Worm (Caenorhabditis elegans) whole organism, mixed stage, embryonic: Measurements from ENCODE around the gene C29E4.14.

Source experiments
- ceh-43 ChIP-seq: fragments of 200-800 bp; sonication (Bioruptor generic); optimal IDR thresholded peaks from 2 replicates; lab custom pipeline; 2018; ENCODE audit warnings: mild to moderate bottlenecking, missing genetic modification characterization, moderate library complexity, missing compliant biosample characterization
- ceh-83 ChIP-seq: fragments of 200-800 bp; sonication (Bioruptor generic); optimal IDR thresholded peaks from 2 replicates; lab custom pipeline; 2018; ENCODE audit warnings: mild to moderate bottlenecking, missing genetic modification characterization, missing compliant biosample characterization
- elt-1 ChIP-seq: sonication (generic microtip); optimal IDR thresholded peaks from 2 replicates; lab custom pipeline; 2017; ENCODE audit warnings: missing genetic modification characterization, mild to moderate bottlenecking, missing compliant biosample characterization, antibody characterized with exemption, moderate library complexity, borderline replicate concordance; ENCODE audit not compliant: insufficient read depth
- hlh-1 ChIP-seq: fragments of 150-350 bp; optimal IDR thresholded peaks from 2 replicates; lab custom pipeline; 2014; ENCODE audit warnings: missing biosample characterization, missing genetic modification reagents, missing genetic modification characterization
- lsy-2 ChIP-seq: fragments of 150-350 bp; optimal IDR thresholded peaks from 2 replicates; lab custom pipeline; 2014; ENCODE audit warnings: missing biosample characterization, missing genetic modification characterization
- mls-2 ChIP-seq: sonication (generic microtip); optimal IDR thresholded peaks from 2 replicates; lab custom pipeline; 2016; ENCODE audit warnings: mild to moderate bottlenecking, missing genetic modification characterization, moderate library complexity, missing compliant biosample characterization
- nhr-12 ChIP-seq: fragments of 150-350 bp; optimal IDR thresholded peaks from 2 replicates; lab custom pipeline; 2014; ENCODE audit warnings: missing biosample characterization, missing genetic modification characterization
- nhr-28 ChIP-seq: fragments of 150-350 bp; optimal IDR thresholded peaks from 2 replicates; lab custom pipeline; 2014; ENCODE audit warnings: missing biosample characterization, missing genetic modification characterization
- pha-4 ChIP-seq: fragments of 150-350 bp; optimal IDR thresholded peaks from 2 replicates; lab custom pipeline; 2018; ENCODE audit warnings: missing biosample characterization, missing genetic modification reagents, missing genetic modification characterization
- snpc-4 ChIP-seq: fragments of 150-350 bp; optimal IDR thresholded peaks from 2 replicates; lab custom pipeline; 2014; ENCODE audit warnings: missing biosample characterization, missing genetic modification characterization
- sptf-1 ChIP-seq: sonication (generic microtip); optimal IDR thresholded peaks from 2 replicates; lab custom pipeline; 2017; ENCODE audit warnings: mild to moderate bottlenecking, missing genetic modification characterization, moderate library complexity, missing compliant biosample characterization
- unc-62 ChIP-seq: fragments of 150-350 bp; optimal IDR thresholded peaks from 2 replicates; lab custom pipeline; 2014; ENCODE audit warnings: missing biosample characterization, missing genetic modification reagents, missing genetic modification characterization
- zip-8 ChIP-seq: fragments of 150-350 bp; optimal IDR thresholded peaks from 2 replicates; lab custom pipeline; 2014; ENCODE audit warnings: missing biosample characterization, missing genetic modification characterization
- ztf-11 ChIP-seq: fragments of 150-350 bp; optimal IDR thresholded peaks from 2 replicates; lab custom pipeline; 2014; ENCODE audit warnings: missing biosample characterization, missing genetic modification characterization

- TF ChIP-seq elt-1 (tag; lab: Kevin White, UChicago) (no peak), nhr-28 (tag; lab: Kevin White, UChicago) (no peak), lsy-2 (tag; lab: Kevin White, UChicago) (no peak), zip-8 (tag; lab: Kevin White, UChicago) (no peak), nhr-12 (tag; lab: Kevin White, UChicago) (no peak), mls-2 (tag; lab: Kevin White, UChicago) (no peak), unc-62 (GFP tag; lab: Kevin White, UChicago) (no peak), ceh-83 (GFP tag; lab: Kevin White, UChicago) (no peak), pha-4 (tag; lab: Kevin White, UChicago) (no peak), hlh-1 (tag; lab: Kevin White, UChicago) (no peak), ztf-11 (tag; lab: Kevin White, UChicago) (no peak), snpc-4 (tag; lab: Kevin White, UChicago) (no peak), ceh-43 (GFP tag; lab: Kevin White, UChicago) (no peak), sptf-1 (tag; lab: Kevin White, UChicago) (no peak)
Observed at ce11 chrIII:7900733-7901132, 19.2 kb upstream of the C29E4.14 start, which contains the start of gene best-24.
